Worm (Caenorhabditis elegans): ENCODE measurements around the gene T01D1.5.

- TF ChIP-seq elt-2 (tag; optimal IDR thresholded peaks at IDR 0.05), result no peak
- no peak for TF ChIP-seq fkh-10 (GFP tag; optimal IDR thresholded peaks at IDR 0.05)
- no peak for TF ChIP-seq lin-11 (tag; optimal IDR thresholded peaks at IDR 0.05)
- TF ChIP-seq gmeb-2 (tag; optimal IDR thresholded peaks at IDR 0.05), result no peak
- TF ChIP-seq unc-42 (tag; optimal IDR thresholded peaks at IDR 0.05), result peak; percentile 42
- no peak for TF ChIP-seq pag-3 (tag; optimal IDR thresholded peaks at IDR 0.05; ENCODE audit: borderline replicate concordance)
- TF ChIP-seq C38D4.7 (GFP tag; optimal IDR thresholded peaks at IDR 0.05), result no peak
- no peak for TF ChIP-seq pha-2 (tag; optimal IDR thresholded peaks at IDR 0.05)
- TF ChIP-seq zip-5 (tag; optimal IDR thresholded peaks at IDR 0.05), result no peak
Measured at ce11 chrII:173679-174078, 15.2 kb downstream of the T01D1.5 start, which contains the start of gene T01D1.7.

All from whole organism, late embryonic.